Worm (Caenorhabditis elegans) whole organism, early embryonic: Measurements from ENCODE around the gene inx-3.

Experiments
- B0310.2 ChIP-seq: sonication (generic microtip); optimal IDR thresholded peaks from 2 replicates; lab custom pipeline; 2016; ENCODE audit warnings: mild to moderate bottlenecking, missing genetic modification characterization, missing compliant biosample characterization
- aly-1 ChIP-seq: sonication (generic microtip); optimal IDR thresholded peaks from 2 replicates; lab custom pipeline; 2016; ENCODE audit warnings: missing genetic modification characterization, missing compliant biosample characterization
- ama-1 ChIP-seq: fragments of 150-350 bp; optimal IDR thresholded peaks from 2 replicates; lab custom pipeline; 2014
- ceh-13 ChIP-seq: fragments of 200-800 bp; sonication (Bioruptor generic); optimal IDR thresholded peaks from 2 replicates; lab custom pipeline; 2018; ENCODE audit warnings: mild to moderate bottlenecking, missing genetic modification characterization, missing compliant biosample characterization
- ceh-36 ChIP-seq: sonication (generic microtip); optimal IDR thresholded peaks from 2 replicates; lab custom pipeline; 2016; ENCODE audit warnings: missing genetic modification characterization, inconsistent platforms, missing compliant biosample characterization
- flt-1 ChIP-seq: fragments of 200-800 bp; sonication (Bioruptor generic); IDR thresholded peaks from 2 replicates; pipeline ENCODE4 v1.3.6; 2022; ENCODE audit warnings: missing genetic modification characterization, missing compliant biosample characterization
- hmbx-1 ChIP-seq: sonication (generic microtip); optimal IDR thresholded peaks from 2 replicates; lab custom pipeline; 2016; ENCODE audit warnings: mild to moderate bottlenecking, missing genetic modification characterization, missing compliant biosample characterization
- hmg-4 ChIP-seq: fragments of 200-800 bp; sonication (Bioruptor generic); optimal IDR thresholded peaks from 2 replicates; lab custom pipeline; 2018; ENCODE audit warnings: mild to moderate bottlenecking, missing genetic modification characterization, missing compliant biosample characterization
- hnd-1 ChIP-seq: sonication (generic microtip); optimal IDR thresholded peaks from 2 replicates; lab custom pipeline; 2016; ENCODE audit warnings: missing genetic modification characterization, missing compliant biosample characterization
- pes-1 ChIP-seq: fragments of 200-800 bp; sonication (Bioruptor generic); IDR thresholded peaks from 2 replicates; pipeline ENCODE4 v1.3.6; 2022; ENCODE audit warnings: missing genetic modification reagents, missing genetic modification characterization, missing compliant biosample characterization
- tbx-11 ChIP-seq: fragments of 200-800 bp; sonication (Bioruptor generic); IDR thresholded peaks from 2 replicates; pipeline ENCODE4 v1.3.6; 2022; ENCODE audit warnings: missing genetic modification characterization, missing compliant biosample characterization

DNA sequence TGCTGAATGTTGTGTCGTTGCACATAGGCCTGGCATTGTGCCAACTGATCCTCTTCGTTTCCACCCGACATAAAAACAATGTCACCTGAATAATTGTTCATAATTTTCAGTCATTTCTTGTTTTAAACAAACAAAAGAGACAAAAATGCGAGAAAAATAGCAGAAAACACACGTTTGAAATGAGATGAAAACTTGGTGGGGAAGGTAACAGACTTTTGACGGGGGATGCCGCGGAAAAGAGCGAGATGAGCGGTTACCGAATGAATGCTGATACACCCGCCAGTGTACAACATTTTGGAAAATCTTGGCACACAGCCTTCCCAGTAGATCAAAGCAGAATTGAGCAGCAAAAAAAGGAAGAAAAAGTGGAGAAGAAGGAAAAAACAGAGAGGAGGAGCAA lies 18.2 kb upstream of the inx-3 start, which contains the start of gene kin-2:
- TF ChIP-seq ama-1 (lab: Kevin White, UChicago) (no peak), ceh-13 (GFP tag; lab: Kevin White, UChicago) (no peak), flt-1 (GFP tag; lab: Robert Waterston, UW) (no peak), aly-1 (no peak), tbx-11 (GFP tag; lab: Robert Waterston, UW) (no peak), hmg-4 (GFP tag; lab: Kevin White, UChicago) (no peak), pes-1 (no peak), hmbx-1 (tag; lab: Kevin White, UChicago) (no peak), ceh-36 (tag; lab: Kevin White, UChicago) (no peak), B0310.2 (tag; lab: Kevin White, UChicago) (no peak), hnd-1 (tag; lab: Kevin White, UChicago) (no peak)
